Worm (Caenorhabditis elegans): Measurements from ENCODE around the gene R74.7.

Gene R74.7

ce11 chrIII:4170903-4171377, 33.3 kb upstream of the R74.7 start, which contains the start of the genes rnf-121 and C16C10.4 (continued):
- TF ChIP-seq egl-13 (tag; optimal IDR thresholded peaks at IDR 0.05) = peak; percentile 47
- TF ChIP-seq nhr-71 (tag; optimal IDR thresholded peaks at IDR 0.05) = peak; percentile 76
- no peak for TF ChIP-seq blmp-1 (tag; optimal IDR thresholded peaks at IDR 0.05)
- no peak for TF ChIP-seq ama-1 (optimal IDR thresholded peaks at IDR 0.05)
- TF ChIP-seq egl-27 (tag; optimal IDR thresholded peaks at IDR 0.05) = no peak
- TF ChIP-seq elt-3 (tag; optimal IDR thresholded peaks at IDR 0.05) = peak in 1 of 6 experiments; percentile 50
- TF ChIP-seq pqm-1 (tag; optimal IDR thresholded peaks at IDR 0.05) = no peak
- TF ChIP-seq swsn-7 (tag; optimal IDR thresholded peaks at IDR 0.05) = peak; percentile 67
- TF ChIP-seq fkh-10 (GFP tag; optimal IDR thresholded peaks at IDR 0.05) = no peak
- no peak for TF ChIP-seq ces-1 (GFP tag; optimal IDR thresholded peaks at IDR 0.05)
- TF ChIP-seq zip-4 (GFP tag; optimal IDR thresholded peaks at IDR 0.05) = no peak
- TF ChIP-seq unc-62 (GFP tag; optimal IDR thresholded peaks at IDR 0.05) = no peak
- TF ChIP-seq aha-1 (tag; optimal IDR thresholded peaks at IDR 0.05) = no peak
- no peak for TF ChIP-seq fos-1 (tag; optimal IDR thresholded peaks at IDR 0.05)
- TF ChIP-seq efl-1 (optimal IDR thresholded peaks at IDR 0.05) = peak; percentile 49 to 74
- TF ChIP-seq efl-1 (GFP tag; optimal IDR thresholded peaks at IDR 0.05 in 1 of 2) = peak; percentile 66 to 98
- TF ChIP-seq nhr-11 (tag; optimal IDR thresholded peaks at IDR 0.05) = no peak
- no peak for TF ChIP-seq ceh-8 (GFP tag; optimal IDR thresholded peaks at IDR 0.05)
- TF ChIP-seq mab-9 (GFP tag; IDR thresholded peaks at IDR 0.05) = 0 out of 2 replicates have a peak, but pooled peaks have one; percentile 23
- TF ChIP-seq dsc-1 (tag; optimal IDR thresholded peaks at IDR 0.05) = peak; percentile 78
- no peak for TF ChIP-seq Y116A8C.19 (tag; optimal IDR thresholded peaks at IDR 0.05; ENCODE audit: borderline replicate concordance)
- TF ChIP-seq pax-3 (tag; optimal IDR thresholded peaks at IDR 0.05) = no peak
- TF ChIP-seq nhr-28 (tag; optimal IDR thresholded peaks at IDR 0.05) = no peak
- no peak for TF ChIP-seq nhr-84 (tag; optimal IDR thresholded peaks at IDR 0.05)
- TF ChIP-seq grh-1 (GFP tag; IDR thresholded peaks at IDR 0.05) = peak; percentile 47
- TF ChIP-seq nhr-20 (tag; optimal IDR thresholded peaks at IDR 0.05) = peak; percentile 64
- TF ChIP-seq C16A3.4 (tag; optimal IDR thresholded peaks at IDR 0.05) = peak; percentile 58
- TF ChIP-seq lin-35 (GFP tag; optimal IDR thresholded peaks at IDR 0.05) = peak in 1 of 2 experiments; percentile 72
- TF ChIP-seq unc-30 (tag; optimal IDR thresholded peaks at IDR 0.05) = no peak
- TF ChIP-seq unc-130 (tag; optimal IDR thresholded peaks at IDR 0.05) = peak; percentile 90
- TF ChIP-seq ceh-88 (GFP tag; IDR thresholded peaks at IDR 0.05) = no peak
- TF ChIP-seq dpl-1 (GFP tag; optimal IDR thresholded peaks at IDR 0.05) = peak; percentile 48 to 72 (median 70)
- TF ChIP-seq ceh-82 (tag; optimal IDR thresholded peaks at IDR 0.05) = peak; percentile 26 to 64 (median 34)
- no peak for TF ChIP-seq unc-98 (GFP tag; IDR thresholded peaks at IDR 0.05)
- peak; percentile 28 for TF ChIP-seq elt-2 (tag; optimal IDR thresholded peaks at IDR 0.05)
- TF ChIP-seq nhr-77 (tag; optimal IDR thresholded peaks at IDR 0.05) = no peak
- no peak for TF ChIP-seq ceh-90 (tag; optimal IDR thresholded peaks at IDR 0.05)
- TF ChIP-seq nhr-76 (tag; optimal IDR thresholded peaks at IDR 0.05) = no peak
- peak; percentile 67 for TF ChIP-seq aly-2 (tag; optimal IDR thresholded peaks at IDR 0.05)
- peak; percentile 79 for TF ChIP-seq nhr-90 (tag; optimal IDR thresholded peaks at IDR 0.05; ENCODE audit: poor library complexity)
- peak; percentile 45 for TF ChIP-seq jun-1 (tag; optimal IDR thresholded peaks at IDR 0.05)
- peak; percentile 89 for TF ChIP-seq hpl-2 (GFP tag; optimal IDR thresholded peaks at IDR 0.05)
- TF ChIP-seq isw-1 (GFP tag; IDR thresholded peaks at IDR 0.05) = peak; percentile 35; the same call in 1 of the 2 replicates
- TF ChIP-seq alr-1 (tag; optimal IDR thresholded peaks at IDR 0.05; ENCODE audit: borderline replicate concordance) = no peak
- TF ChIP-seq F16B12.6 (tag; optimal IDR thresholded peaks at IDR 0.05) = peak; percentile 38
- TF ChIP-seq lin-39 (tag; optimal IDR thresholded peaks at IDR 0.05) = peak; percentile 60
- peak; percentile 67 for TF ChIP-seq tbx-2 (tag; optimal IDR thresholded peaks at IDR 0.05)
- TF ChIP-seq zag-1 (tag; optimal IDR thresholded peaks at IDR 0.05) = no peak
- TF ChIP-seq nhr-12 (tag; optimal IDR thresholded peaks at IDR 0.05) = no peak
- peak; percentile 82 for TF ChIP-seq xbp-1 (tag; optimal IDR thresholded peaks at IDR 0.05)
- TF ChIP-seq mep-1 (tag; optimal IDR thresholded peaks at IDR 0.05) = peak; percentile 74
- no peak for TF ChIP-seq lin-14 (GFP tag; optimal IDR thresholded peaks at IDR 0.05)
- peak; percentile 69 to 74 for TF ChIP-seq lsy-2 (tag; optimal IDR thresholded peaks at IDR 0.05)
- peak; percentile 60 for TF ChIP-seq nhr-19 (GFP tag; conservative IDR thresholded peaks at IDR 0.05)

All from whole organism, L1 larva.